Fruit fly (Drosophila melanogaster) whole organism, embryonic: ENCODE measurements around the gene CG17470.

Experiments used
- Ada2b ChIP-seq: fragments of 200-800 bp; sonication (Bioruptor generic); IDR thresholded peaks from 2 replicates; pipeline ENCODE4 v1.3.6; 2022; ENCODE audit warnings: missing biosample characterization, missing genetic modification characterization
- Adf1 ChIP-seq: fragments of 200-800 bp; sonication (Bioruptor generic); IDR thresholded peaks from 2 replicates; pipeline ENCODE4 v1.3.6; 2022; ENCODE audit warnings: missing biosample characterization, missing genetic modification characterization
- Asciz ChIP-seq: fragments of 200-800 bp; sonication (Bioruptor generic); optimal IDR thresholded peaks from 2 replicates; lab custom pipeline; 2017; ENCODE audit warnings: missing biosample characterization, mild to moderate bottlenecking, missing genetic modification characterization, missing genetic modification reagents
- Atf6 ChIP-seq: fragments of 200-800 bp; sonication (Bioruptor generic); IDR thresholded peaks from 2 replicates; pipeline ENCODE4 v1.3.6; 2022; ENCODE audit warnings: missing biosample characterization, missing genetic modification characterization
- CG11696 ChIP-seq: fragments of 200-800 bp; sonication (Bioruptor generic); IDR thresholded peaks from 2 replicates; pipeline ENCODE4 v1.3.6; 2022; ENCODE audit warnings: missing biosample characterization, missing genetic modification characterization
- CG12391 ChIP-seq: fragments of 200-800 bp; sonication (Bioruptor generic); optimal IDR thresholded peaks from 3 replicates; lab custom pipeline; 2018; ENCODE audit warnings: missing biosample characterization, mild to moderate bottlenecking, missing genetic modification characterization, moderate library complexity
- CG14441 ChIP-seq: fragments of 200-800 bp; sonication (Bioruptor generic); IDR thresholded peaks from 2 replicates; pipeline ENCODE4 v1.3.6; 2022; ENCODE audit warnings: missing biosample characterization, missing genetic modification characterization
- CG14667 ChIP-seq: fragments of 200-800 bp; sonication (Bioruptor generic); IDR thresholded peaks from 2 replicates; pipeline ENCODE4 v1.3.6; 2022; ENCODE audit warnings: missing biosample characterization, missing genetic modification characterization
- CG14710 ChIP-seq: fragments of 200-800 bp; sonication (Bioruptor generic); optimal IDR thresholded peaks from 3 replicates; lab custom pipeline; 2019; ENCODE audit warnings: missing biosample characterization, mild to moderate bottlenecking, missing genetic modification characterization, moderate library complexity
- CG1603 ChIP-seq: fragments of 200-800 bp; sonication (Bioruptor generic); optimal IDR thresholded peaks from 2 replicates; lab custom pipeline; 2019; ENCODE audit warnings: missing biosample characterization, mild to moderate bottlenecking, missing genetic modification characterization, moderate library complexity
- CG17186 ChIP-seq: fragments of 200-800 bp; sonication (Bioruptor generic); optimal IDR thresholded peaks from 3 replicates; lab custom pipeline; 2017; ENCODE audit warnings: missing biosample characterization, missing genetic modification reagents, missing genetic modification characterization
- CG31224 ChIP-seq: fragments of 200-800 bp; sonication (Bioruptor generic); IDR thresholded peaks from 2 replicates; pipeline ENCODE4 v1.3.6; 2022; ENCODE audit warnings: missing biosample characterization, missing genetic modification characterization
- CG31441 ChIP-seq: fragments of 200-800 bp; sonication (Bioruptor generic); IDR thresholded peaks from 2 replicates; pipeline ENCODE4 v1.3.6; 2022; ENCODE audit warnings: missing biosample characterization, missing genetic modification characterization
- CG33213 ChIP-seq: fragments of 200-800 bp; sonication (Bioruptor generic); optimal IDR thresholded peaks from 3 replicates; lab custom pipeline; 2016; ENCODE audit warnings: missing biosample characterization, missing genetic modification characterization
- CG3995 ChIP-seq: fragments of 200-800 bp; sonication (Bioruptor generic); optimal IDR thresholded peaks from 3 replicates; lab custom pipeline; 2016; ENCODE audit warnings: missing biosample characterization, missing genetic modification characterization
- CG4282 ChIP-seq: fragments of 200-800 bp; sonication (Bioruptor generic); optimal IDR thresholded peaks from 2 replicates; lab custom pipeline; 2016; ENCODE audit warnings: missing biosample characterization, missing genetic modification characterization
- CG7357 ChIP-seq: fragments of 200-800 bp; sonication (Bioruptor generic); IDR thresholded peaks from 3 replicates; pipeline ENCODE4 v1.3.6; 2022; ENCODE audit warnings: missing biosample characterization, missing genetic modification characterization
- CG9609 ChIP-seq: fragments of 200-800 bp; sonication (Bioruptor generic); optimal IDR thresholded peaks from 3 replicates; lab custom pipeline; 2016; ENCODE audit warnings: missing biosample characterization, missing genetic modification characterization
- CG9932 ChIP-seq: fragments of 200-800 bp; sonication (Bioruptor generic); IDR thresholded peaks from 2 replicates; pipeline ENCODE4 v1.3.6; 2022; ENCODE audit warnings: missing biosample characterization, missing genetic modification characterization
- CTCF ChIP-seq: fragments of 200-800 bp; sonication (Bioruptor generic); optimal IDR thresholded peaks from 2 replicates; lab custom pipeline; 2017; ENCODE audit warnings: missing biosample characterization, mild to moderate bottlenecking, missing genetic modification characterization, moderate library complexity
- Doc3 ChIP-seq: fragments of 200-800 bp; sonication (Bioruptor generic); IDR thresholded peaks from 3 replicates; pipeline ENCODE4 v1.3.6; 2022; ENCODE audit warnings: missing biosample characterization, missing genetic modification characterization; ENCODE audit not compliant: partially characterized antibody
- Elba2 ChIP-seq: fragments of 200-800 bp; sonication (Bioruptor generic); optimal IDR thresholded peaks from 3 replicates; lab custom pipeline; 2016; ENCODE audit warnings: missing biosample characterization, missing genetic modification characterization
- HLH3B ChIP-seq: fragments of 200-800 bp; sonication (Bioruptor generic); IDR thresholded peaks from 2 replicates; pipeline ENCODE4 v1.3.6; 2022; ENCODE audit warnings: missing biosample characterization, missing genetic modification characterization
- Hr78 ChIP-seq, 2 experiments: fragments of 200-800 bp in 1 of 2; fragments of >200 bp in 1 of 2; sonication (Bioruptor generic) in 1 of 2; optimal IDR thresholded peaks; 2 replicates each; lab custom pipeline; 2017 to 2019; ENCODE audit warnings: missing biosample characterization in 2 of 2, missing genetic modification characterization in 2 of 2, mild to moderate bottlenecking in 1 of 2, moderate library complexity in 1 of 2
- Jarid2 ChIP-seq: fragments of 200-800 bp; sonication (Bioruptor generic); optimal IDR thresholded peaks from 3 replicates; lab custom pipeline; 2017; ENCODE audit warnings: mild to moderate bottlenecking, missing biosample characterization, missing genetic modification reagents, missing genetic modification characterization
- MBD-R2 ChIP-seq: fragments of 200-800 bp; sonication (Bioruptor generic); IDR thresholded peaks from 2 replicates; pipeline ENCODE4 v1.3.6; 2022; ENCODE audit warnings: missing biosample characterization, missing genetic modification characterization
- NC2α ChIP-seq: fragments of 200-800 bp; sonication (Bioruptor generic); optimal IDR thresholded peaks from 2 replicates; lab custom pipeline; 2016; ENCODE audit warnings: missing biosample characterization, missing genetic modification characterization
- Nf-YC ChIP-seq: fragments of 200-800 bp; optimal IDR thresholded peaks from 3 replicates; lab custom pipeline; 2019; ENCODE audit warnings: missing biosample characterization, mild to moderate bottlenecking, missing genetic modification characterization, moderate library complexity
- Side ChIP-seq: fragments of 200-800 bp; sonication (Bioruptor generic); optimal IDR thresholded peaks from 2 replicates; lab custom pipeline; 2016; ENCODE audit warnings: missing biosample characterization, missing genetic modification characterization
- Sox100B ChIP-seq: fragments of 200-800 bp; sonication (Bioruptor generic); optimal IDR thresholded peaks from 3 replicates; lab custom pipeline; 2018; ENCODE audit warnings: missing biosample characterization, mild to moderate bottlenecking, missing genetic modification characterization
- Sox102F ChIP-seq: fragments of 200-800 bp; sonication (Bioruptor generic); optimal IDR thresholded peaks from 2 replicates; lab custom pipeline; 2018; ENCODE audit warnings: missing biosample characterization, mild to moderate bottlenecking, missing genetic modification characterization, moderate library complexity
- ac ChIP-seq: fragments of 200-800 bp; sonication (Bioruptor generic); optimal IDR thresholded peaks from 3 replicates; lab custom pipeline; 2017; ENCODE audit warnings: missing biosample characterization, mild to moderate bottlenecking, missing genetic modification characterization
- dm ChIP-seq: fragments of 200-800 bp; sonication (Bioruptor generic); optimal IDR thresholded peaks from 3 replicates; lab custom pipeline; 2016; ENCODE audit warnings: missing biosample characterization, missing genetic modification characterization
- exex ChIP-seq: fragments of 200-800 bp; sonication (Bioruptor generic); optimal IDR thresholded peaks from 4 replicates; lab custom pipeline; 2018; ENCODE audit warnings: missing biosample characterization, mild to moderate bottlenecking, missing genetic modification characterization, moderate library complexity
- gcm2 ChIP-seq: fragments of 200-800 bp; sonication (Bioruptor generic); optimal IDR thresholded peaks from 2 replicates; lab custom pipeline; 2016; ENCODE audit warnings: missing biosample characterization, missing genetic modification characterization
- gfzf ChIP-seq: fragments of 200-800 bp; sonication (Bioruptor generic); optimal IDR thresholded peaks from 2 replicates; lab custom pipeline; 2016; ENCODE audit warnings: missing biosample characterization, mild to moderate bottlenecking, missing genetic modification characterization, moderate library complexity
- gt ChIP-seq: fragments of 200-800 bp; sonication (Bioruptor generic); IDR thresholded peaks from 2 replicates; pipeline ENCODE4 v1.3.6; 2022; ENCODE audit warnings: missing biosample characterization, missing genetic modification characterization
- lola ChIP-seq, 3 experiments: fragments of >200 bp in 2 of 3; fragments of 200-800 bp in 1 of 3; sonication (Bioruptor generic) in 1 of 3; optimal IDR thresholded peaks; 2 replicates each; lab custom pipeline; 2017 to 2019; ENCODE audit warnings: missing biosample characterization in 3 of 3, missing genetic modification characterization in 3 of 3, mild to moderate bottlenecking in 1 of 3, moderate library complexity in 1 of 3
- odd ChIP-seq: fragments of 200-800 bp; sonication (Bioruptor generic); optimal IDR thresholded peaks from 2 replicates; lab custom pipeline; 2017; ENCODE audit warnings: missing biosample characterization, mild to moderate bottlenecking, missing genetic modification characterization
- pum ChIP-seq: fragments of 200-800 bp; sonication (Bioruptor generic); optimal IDR thresholded peaks from 2 replicates; lab custom pipeline; 2016; ENCODE audit warnings: missing biosample characterization, missing genetic modification characterization
- ranshi ChIP-seq: fragments of 200-800 bp; sonication (Bioruptor generic); IDR thresholded peaks from 2 replicates; pipeline ENCODE4 v1.3.6; 2022; ENCODE audit warnings: missing biosample characterization, missing genetic modification characterization
- sens-2 ChIP-seq: fragments of 200-800 bp; sonication (Bioruptor generic); IDR thresholded peaks from 2 replicates; pipeline ENCODE4 v1.3.6; 2022; ENCODE audit warnings: missing biosample characterization, missing genetic modification characterization
- sna ChIP-seq: fragments of 200-800 bp; sonication (Bioruptor generic); IDR thresholded peaks from 2 replicates; pipeline ENCODE4 v1.3.6; 2022; ENCODE audit warnings: missing biosample characterization, missing genetic modification characterization; ENCODE audit not compliant: partially characterized antibody
- sqz ChIP-seq: fragments of 200-800 bp; sonication (Bioruptor generic); optimal IDR thresholded peaks from 3 replicates; lab custom pipeline; 2018; ENCODE audit warnings: missing biosample characterization, mild to moderate bottlenecking, missing genetic modification characterization
- sr ChIP-seq: fragments of 200-800 bp; sonication (Bioruptor generic); IDR thresholded peaks from 3 replicates; pipeline ENCODE4 v1.3.6; 2022; ENCODE audit warnings: missing biosample characterization, missing genetic modification characterization
- tgo ChIP-seq: fragments of 200-800 bp; sonication (Bioruptor generic); IDR thresholded peaks from 3 replicates; pipeline ENCODE4 v1.3.6; 2022; ENCODE audit warnings: missing biosample characterization, missing genetic modification characterization
- vfl ChIP-seq: fragments of 200-800 bp; sonication (Bioruptor generic); optimal IDR thresholded peaks from 2 replicates; lab custom pipeline; 2016; ENCODE audit warnings: missing biosample characterization, missing genetic modification characterization
- wek ChIP-seq: fragments of 200-800 bp; sonication (Bioruptor generic); optimal IDR thresholded peaks from 3 replicates; lab custom pipeline; 2018; ENCODE audit warnings: missing biosample characterization, mild to moderate bottlenecking, missing genetic modification characterization, moderate library complexity

Gene CG17470

dm6 chr2L:20645394-20645869 is 2.4 kb upstream of the CG17470 start, which contains the start of the genes phr6-4 and CG2608 (continued):
- TF ChIP-seq CG14710 (tag; lab: Kevin White, UChicago) (peak; percentile 94), exex (tag; lab: Kevin White, UChicago) (peak; percentile 68), CG1603 (tag; lab: Kevin White, UChicago) (peak; percentile 77), Side (peak; percentile 73), Hr78 (GFP tag; optimal IDR thresholded peaks at IDR 0.05; lab: Kevin White, UChicago) (no peak), CG33213 (peak; percentile 67), odd (peak; percentile 91), gcm2 (GFP tag; lab: Kevin White, UChicago) (peak; percentile 59), pum (peak; percentile 81), tgo (GFP tag; lab: Robert Waterston, UW) (peak; percentile 73; the same call in 2 of the 3 replicates), CG14667 (GFP tag; lab: Robert Waterston, UW) (peak; percentile 76), CG17186 (GFP tag; lab: Kevin White, UChicago) (peak; percentile 44), CG11696 (GFP tag; lab: Robert Waterston, UW) (peak; percentile 67), Doc3 (no peak), sqz (peak; percentile 89), wek (GFP tag; lab: Kevin White, UChicago) (peak; percentile 77), ranshi (GFP tag; lab: Robert Waterston, UW) (peak; percentile 84), CTCF (peak; percentile 51), gfzf (GFP tag; lab: Kevin White, UChicago) (peak; percentile 67), CG9932 (peak; percentile 92), Atf6 (GFP tag; lab: Robert Waterston, UW) (peak; percentile 91), Asciz (GFP tag; lab: Kevin White, UChicago) (peak; percentile 91), sna (no peak), vfl (peak; percentile 88), CG9609 (GFP tag; lab: Kevin White, UChicago) (peak; percentile 81), CG31224 (GFP tag; lab: Robert Waterston, UW) (peak; percentile 70), CG7357 (GFP tag; lab: Robert Waterston, UW) (peak; percentile 82), NC2α (GFP tag; lab: Kevin White, UChicago) (peak; percentile 67), Sox100B (GFP tag; lab: Kevin White, UChicago) (peak; percentile 94), CG12391 (tag; lab: Kevin White, UChicago) (peak; percentile 95), ac (peak; percentile 78), gt (GFP tag; lab: Robert Waterston, UW) (peak; percentile 64)

dm6 chr2L:20640617-20641016 is 2.4 kb downstream of the CG17470 start, which contains the start of gene Sfp38D:
Gene Sfp38D, plus strand, starts transcription at chr2L:20640917.
- TF ChIP-seq Elba2 (GFP tag; lab: Kevin White, UChicago) (peak; percentile 38), HLH3B (GFP tag; lab: Robert Waterston, UW) (no peak)

dm6 chr2L:20639821-20640220 is 3.2 kb downstream of the CG17470 start, which contains the start of gene CG31680:
Gene CG31680, plus strand, starts transcription at chr2L:20640121.
- no peak for TF ChIP-seq CG4282 (GFP tag; lab: Kevin White, UChicago)
- TF ChIP-seq CG33213, result no peak

dm6 chr2L:20638413-20638812 is 4.6 kb downstream of the CG17470 start:
- TF ChIP-seq Ada2b (GFP tag; lab: Robert Waterston, UW) (no peak), Nf-YC (tag; lab: Kevin White, UChicago) (no peak), CG14441 (no peak), sens-2 (GFP tag; lab: Robert Waterston, UW) (no peak), CG31441 (GFP tag; lab: Robert Waterston, UW) (peak; percentile 29; the same call in 1 of the 2 replicates), sr (GFP tag; lab: Robert Waterston, UW) (peak; percentile 91), lola (GFP tag; optimal IDR thresholded peaks at IDR 0.05; lab: Kevin White, UChicago) (no peak), CG3995 (GFP tag; lab: Kevin White, UChicago) (peak; percentile 65), MBD-R2 (GFP tag; lab: Robert Waterston, UW) (peak; percentile 90), dm (GFP tag; lab: Kevin White, UChicago) (peak; percentile 32), Jarid2 (GFP tag; lab: Kevin White, UChicago) (peak; percentile 8), Sox102F (GFP tag; lab: Kevin White, UChicago) (no peak), Adf1 (no peak)
